Fruit fly (Drosophila melanogaster): ENCODE data around the gene AOX4.
A peak's percentile ranks its signal among the peaks of the same experiment; 100 is the strongest.

AOX4 gene

DNA sequence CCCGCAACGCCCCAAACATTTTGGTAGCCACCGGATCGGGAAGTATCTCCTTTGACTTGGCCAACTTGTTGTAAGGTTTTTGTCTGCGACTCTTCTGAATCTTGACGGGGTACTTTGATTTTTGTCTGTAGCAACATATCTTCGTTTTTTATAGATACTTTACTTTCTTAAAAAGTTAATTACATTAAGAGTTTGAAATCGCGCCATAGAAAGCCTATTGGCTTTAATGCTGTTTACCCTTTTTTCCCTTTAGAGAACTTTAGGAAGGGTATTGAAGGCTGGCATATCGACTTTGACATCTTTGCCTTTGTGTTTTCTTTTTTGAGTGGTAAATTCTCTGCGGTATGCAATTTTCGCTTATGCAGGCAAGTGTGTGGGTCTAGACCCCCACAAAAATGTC lies 13.7 kb upstream of the AOX4 start (continued):
- TF ChIP-seq fd59A (GFP tag; optimal IDR thresholded peaks at IDR 0.05): peak; percentile 29
- TF ChIP-seq svp (GFP tag): peak; percentile 77
- peak; percentile 76 for TF ChIP-seq CG4318 (GFP tag; optimal IDR thresholded peaks at IDR 0.05)
- peak; percentile 16 for TF ChIP-seq spab (GFP tag; optimal IDR thresholded peaks at IDR 0.05)
- TF ChIP-seq CG31627 (GFP tag; optimal IDR thresholded peaks at IDR 0.05): peak; percentile 74
- no peak for TF ChIP-seq CG11902 (GFP tag; optimal IDR thresholded peaks at IDR 0.05)
- peak; percentile 82 for TF ChIP-seq Eip78C (GFP tag)
- peak; percentile 69 for TF ChIP-seq cyc (GFP tag; optimal IDR thresholded peaks at IDR 0.05)
- no peak for TF ChIP-seq CG6854 (GFP tag; optimal IDR thresholded peaks at IDR 0.05)
- peak; percentile 80 for TF ChIP-seq CG8119 (GFP tag; IDR thresholded peaks at IDR 0.05)
- no peak for TF ChIP-seq CG6808 (GFP tag; optimal IDR thresholded peaks at IDR 0.05)
- peak; percentile 17 for TF ChIP-seq CG34406 (GFP tag; optimal IDR thresholded peaks at IDR 0.05)
- peak; percentile 72 for TF ChIP-seq Sox14 (GFP tag; optimal IDR thresholded peaks at IDR 0.05)
- TF ChIP-seq acj6 (GFP tag; optimal IDR thresholded peaks at IDR 0.05): peak; percentile 56
- TF ChIP-seq Smox (GFP tag; optimal IDR thresholded peaks at IDR 0.05): peak; percentile 66
- TF ChIP-seq Sox15 (GFP tag; optimal IDR thresholded peaks at IDR 0.05): no peak
- peak; percentile 53 for TF ChIP-seq Ets21C (GFP tag; optimal IDR thresholded peaks at IDR 0.05)
- peak; percentile 51 for TF ChIP-seq Eip75B (GFP tag; optimal IDR thresholded peaks at IDR 0.05)
- peak; percentile 57 for TF ChIP-seq Lpt (GFP tag; optimal IDR thresholded peaks at IDR 0.05)
- TF ChIP-seq CG3919 (GFP tag; optimal IDR thresholded peaks at IDR 0.05): peak; percentile 62
- peak; percentile 23 for TF ChIP-seq CG6792 (GFP tag; optimal IDR thresholded peaks at IDR 0.05)
- peak; percentile 82 for TF ChIP-seq Hr4 (GFP tag; optimal IDR thresholded peaks at IDR 0.05)
- peak; percentile 40 for TF ChIP-seq CG6276 (GFP tag; optimal IDR thresholded peaks at IDR 0.05)
- TF ChIP-seq CG1621 (tag; optimal IDR thresholded peaks at IDR 0.05): no peak
- TF ChIP-seq CG15336 (GFP tag; IDR thresholded peaks at IDR 0.05): peak; percentile 78
- TF ChIP-seq fd85E (GFP tag; optimal IDR thresholded peaks at IDR 0.05): no peak
- peak; percentile 31; the same call in 1 of the 2 replicates for TF ChIP-seq Gug (GFP tag; IDR thresholded peaks at IDR 0.05)
- no peak for TF ChIP-seq CG8632 (GFP tag; optimal IDR thresholded peaks at IDR 0.05)
- peak; percentile 59 for TF ChIP-seq CG10631 (GFP tag; optimal IDR thresholded peaks at IDR 0.05)
- TF ChIP-seq esn (GFP tag; optimal IDR thresholded peaks at IDR 0.05): peak; percentile 72
- peak; percentile 85 for TF ChIP-seq CG32006 (GFP tag; optimal IDR thresholded peaks at IDR 0.05)
- peak; percentile 27; the same call in 1 of the 2 replicates for TF ChIP-seq CG11294 (GFP tag; IDR thresholded peaks at IDR 0.05)

DNA sequence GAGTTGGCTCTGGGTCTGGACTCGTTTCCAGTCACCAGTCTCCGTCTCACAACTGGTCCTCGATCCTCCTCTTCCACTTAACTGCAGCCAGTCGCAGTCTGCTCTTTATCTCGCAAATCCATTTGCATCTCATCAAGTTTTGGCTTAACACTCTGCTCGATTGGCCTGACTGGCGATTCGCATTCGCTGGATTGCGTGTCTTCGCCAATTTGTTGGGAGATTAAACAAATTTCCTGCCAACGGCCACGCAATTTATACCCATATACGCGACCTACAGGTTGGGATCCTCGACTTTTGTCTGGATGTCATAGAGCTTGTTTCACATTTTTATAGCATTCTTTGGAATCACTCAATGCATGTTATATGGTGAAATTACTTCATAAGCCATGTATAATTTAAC lies 4.7 kb upstream of the AOX4 start:
- TF ChIP-seq Eip75B (GFP tag; optimal IDR thresholded peaks at IDR 0.05): no peak
- no peak for TF ChIP-seq CG4318 (GFP tag; optimal IDR thresholded peaks at IDR 0.05)
- TF ChIP-seq Ets96B (tag; optimal IDR thresholded peaks at IDR 0.05): no peak
- peak in 1 of 2 experiments; percentile 93 for TF ChIP-seq ss (GFP tag; optimal IDR thresholded peaks at IDR 0.05)
- no peak for TF ChIP-seq Smox (GFP tag; optimal IDR thresholded peaks at IDR 0.05)
- peak; percentile 28 for TF ChIP-seq svp (GFP tag)
- no peak for TF ChIP-seq CG16779 (tag; optimal IDR thresholded peaks at IDR 0.05)
- TF ChIP-seq Eip78C (GFP tag): peak; percentile 46
- no peak for TF ChIP-seq CG6163 (GFP tag; IDR thresholded peaks at IDR 0.05)
- TF ChIP-seq Sox102F (GFP tag; optimal IDR thresholded peaks at IDR 0.05): no peak
- TF ChIP-seq CG32006 (GFP tag; optimal IDR thresholded peaks at IDR 0.05): no peak

DNA sequence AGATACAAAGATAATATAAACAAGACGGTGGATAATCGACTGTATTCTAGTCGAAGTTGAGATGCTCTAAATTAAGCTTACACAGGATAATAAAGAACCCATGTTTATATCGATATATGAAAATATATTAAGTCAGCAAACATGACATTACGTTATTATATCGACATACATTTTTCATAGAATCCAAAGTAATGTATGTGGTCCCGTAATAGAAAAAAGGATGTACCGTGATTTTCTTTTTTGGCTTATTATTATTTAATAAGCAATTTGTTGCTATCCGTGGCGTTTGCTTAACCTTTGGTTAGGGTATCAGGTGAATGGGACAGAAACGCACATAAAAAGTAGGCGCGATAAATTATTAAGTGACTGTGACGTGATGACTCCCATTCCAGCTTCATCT lies 3.9 kb upstream of the AOX4 start:
- TF ChIP-seq CG3919 (GFP tag; optimal IDR thresholded peaks at IDR 0.05): peak; percentile 74
- TF ChIP-seq Met (GFP tag; optimal IDR thresholded peaks at IDR 0.05): peak; percentile 44
- TF ChIP-seq CG4318 (GFP tag; optimal IDR thresholded peaks at IDR 0.05): no peak
- peak; percentile 84 for TF ChIP-seq CG10669 (GFP tag; optimal IDR thresholded peaks at IDR 0.05)
- no peak for TF ChIP-seq Gug (GFP tag; IDR thresholded peaks at IDR 0.05)
- TF ChIP-seq cyc (GFP tag; optimal IDR thresholded peaks at IDR 0.05): peak; percentile 18
- peak; percentile 45 for TF ChIP-seq CG11902 (GFP tag; optimal IDR thresholded peaks at IDR 0.05)
- TF ChIP-seq achi (GFP tag; optimal IDR thresholded peaks at IDR 0.05): peak; percentile 63
- peak; percentile 84 for TF ChIP-seq dsx (GFP tag; optimal IDR thresholded peaks at IDR 0.05; ENCODE audit: poor library complexity, severe bottlenecking)
- TF ChIP-seq Hr4 (GFP tag; optimal IDR thresholded peaks at IDR 0.05): peak; percentile 62
- TF ChIP-seq vri (GFP tag; optimal IDR thresholded peaks at IDR 0.05): no peak
- TF ChIP-seq salr (GFP tag; optimal IDR thresholded peaks at IDR 0.05): peak; percentile 52 to 59
- TF ChIP-seq Eip75B (GFP tag; optimal IDR thresholded peaks at IDR 0.05): peak; percentile 58
- TF ChIP-seq CG15336 (GFP tag; IDR thresholded peaks at IDR 0.05): 0 out of 2 replicates have a peak, but pooled peaks have one; percentile 25
- TF ChIP-seq fd59A (GFP tag; optimal IDR thresholded peaks at IDR 0.05): peak; percentile 83
- peak; percentile 72 for TF ChIP-seq CG1621 (tag; optimal IDR thresholded peaks at IDR 0.05)
- no peak for TF ChIP-seq fkh (GFP tag; optimal IDR thresholded peaks at IDR 0.05)
- TF ChIP-seq Lpt (GFP tag; optimal IDR thresholded peaks at IDR 0.05): no peak
- TF ChIP-seq CG10631 (GFP tag; optimal IDR thresholded peaks at IDR 0.05): peak; percentile 68
- no peak for TF ChIP-seq CG16779 (tag; optimal IDR thresholded peaks at IDR 0.05)
- TF ChIP-seq ss (GFP tag; optimal IDR thresholded peaks at IDR 0.05): peak; percentile 67 to 85
- TF ChIP-seq CG8319 (GFP tag; optimal IDR thresholded peaks at IDR 0.05): peak; percentile 34
- TF ChIP-seq Eip78C (GFP tag): peak; percentile 94
- peak; percentile 55 for TF ChIP-seq CG6792 (GFP tag; optimal IDR thresholded peaks at IDR 0.05)
- TF ChIP-seq spab (GFP tag; optimal IDR thresholded peaks at IDR 0.05): peak; percentile 77
- peak; percentile 57 for TF ChIP-seq CG8632 (GFP tag; optimal IDR thresholded peaks at IDR 0.05)
- TF ChIP-seq CG31627 (GFP tag; optimal IDR thresholded peaks at IDR 0.05): peak; percentile 2
- TF ChIP-seq CG6854 (GFP tag; optimal IDR thresholded peaks at IDR 0.05): no peak
- TF ChIP-seq fd85E (GFP tag; optimal IDR thresholded peaks at IDR 0.05): no peak

Measured in whole organism, prepupa.